Worm (Caenorhabditis elegans): ENCODE measurements around the gene fli-1.

DNA sequence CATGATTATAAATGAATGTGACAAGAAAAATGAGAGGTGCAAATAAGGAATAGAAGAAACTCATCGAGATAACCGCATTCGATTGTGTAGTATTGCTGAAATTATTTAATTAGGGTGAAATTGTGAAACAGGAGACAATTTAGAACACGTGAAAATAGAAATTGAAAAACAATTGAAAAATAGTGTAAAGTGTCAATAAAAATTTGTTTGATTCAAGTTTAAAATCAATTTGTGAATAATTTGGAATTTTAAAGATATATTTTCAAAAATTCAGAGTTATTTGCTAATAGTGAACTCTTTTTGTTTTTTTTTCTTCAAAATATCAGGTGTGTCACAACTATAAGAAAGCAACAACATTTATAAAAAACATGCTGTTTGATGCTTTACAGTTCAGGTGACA is 47.8 kb upstream of the fli-1 start, which contains the start of gene ZK370.4:
- TF ChIP-seq ztf-23 (GFP tag; IDR thresholded peaks at IDR 0.05): no peak
- no peak for TF ChIP-seq med-1 (GFP tag; optimal IDR thresholded peaks at IDR 0.05; ENCODE audit: insufficient read depth)
- no peak for TF ChIP-seq ref-1 (GFP tag; conservative IDR thresholded peaks at IDR 0.05)
- no peak for TF ChIP-seq ztf-29 (GFP tag; IDR thresholded peaks at IDR 0.05)
- TF ChIP-seq flt-1 (GFP tag; IDR thresholded peaks at IDR 0.05): no peak
- TF ChIP-seq klf-2 (GFP tag; conservative IDR thresholded peaks at IDR 0.05): no peak
- no peak for TF ChIP-seq T22C8.4 (GFP tag; IDR thresholded peaks at IDR 0.05)
- TF ChIP-seq cog-1 (tag; optimal IDR thresholded peaks at IDR 0.05): no peak
- no peak for TF ChIP-seq tab-1 (GFP tag; IDR thresholded peaks at IDR 0.05)
